Fruit fly (Drosophila melanogaster): Measurements from ENCODE around the gene CG33978.

CG33978 gene

dm6 chr4:210011-210649 lies 34.7 kb upstream of the CG33978 start, which contains the start of gene Crk (continued):
- TF ChIP-seq Hmr (GFP tag; optimal IDR thresholded peaks at IDR 0.05) (no peak), mam (GFP tag; optimal IDR thresholded peaks at IDR 0.05) (peak; percentile 20), CG8290 (GFP tag; optimal IDR thresholded peaks at IDR 0.05) (peak; percentile 69), CG8290 (tag; optimal IDR thresholded peaks at IDR 0.05) (peak; percentile 48 to 89), Dref (GFP tag; IDR thresholded peaks at IDR 0.05) (peak; percentile 88), CG8388 (GFP tag; optimal IDR thresholded peaks at IDR 0.05) (no peak), Hr78 (GFP tag; optimal IDR thresholded peaks at IDR 0.05) (peak in 1 of 2 experiments; percentile 14)

DNA sequence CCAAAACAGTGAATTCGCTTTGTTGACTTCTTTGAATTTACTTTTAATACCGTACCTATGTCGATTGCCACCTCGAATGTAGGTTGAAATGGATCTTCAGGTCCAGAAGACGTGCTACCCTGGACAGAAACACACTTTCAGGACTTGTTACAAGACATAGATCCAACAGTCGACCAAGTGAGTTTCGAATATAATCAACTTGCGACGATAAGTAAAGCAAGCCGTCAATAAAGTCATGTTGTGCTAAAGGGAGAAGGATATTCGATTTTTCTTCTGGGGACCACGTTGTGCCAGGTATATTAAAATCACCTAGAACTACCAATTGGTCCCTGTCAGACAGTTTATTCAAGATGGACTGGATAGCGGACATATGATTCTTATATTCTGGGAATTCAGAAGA lies 31.6 kb upstream of the CG33978 start:
- TF ChIP-seq CG1603 (tag; optimal IDR thresholded peaks at IDR 0.05) (peak; percentile 74), CG1024 (GFP tag; IDR thresholded peaks at IDR 0.05) (peak; percentile 85), ssp (GFP tag; IDR thresholded peaks at IDR 0.05) (peak; percentile 92), Dref (GFP tag; IDR thresholded peaks at IDR 0.05) (peak; percentile 34; the same call in 1 of the 2 replicates), CG17802 (tag; optimal IDR thresholded peaks at IDR 0.05) (peak; percentile 77), CG30020 (tag; optimal IDR thresholded peaks at IDR 0.05) (peak; percentile 74), row (GFP tag; IDR thresholded peaks at IDR 0.05) (peak; percentile 24; the same call in 1 of the 3 replicates), CG7357 (GFP tag; IDR thresholded peaks at IDR 0.05) (peak; percentile 64)

- TF ChIP-seq CG32767 (GFP tag; IDR thresholded peaks at IDR 0.05) (no peak), CG9817 (tag; optimal IDR thresholded peaks at IDR 0.05) (no peak), ttk (GFP tag; IDR thresholded peaks at IDR 0.05) (no peak), CG32772 (GFP tag; IDR thresholded peaks at IDR 0.05) (no peak), HmgD (GFP tag; optimal IDR thresholded peaks at IDR 0.05) (no peak), CG8359 (GFP tag; optimal IDR thresholded peaks at IDR 0.05; ENCODE audit: borderline replicate concordance) (no peak), Tbp (GFP tag; optimal IDR thresholded peaks at IDR 0.05) (no peak), CG7745 (tag; optimal IDR thresholded peaks at IDR 0.05) (no peak), dysf (GFP tag; IDR thresholded peaks at IDR 0.05) (no peak), CG9727 (GFP tag; optimal IDR thresholded peaks at IDR 0.05) (no peak), CG34422 (GFP tag; IDR thresholded peaks at IDR 0.05) (no peak), Spps (tag; optimal IDR thresholded peaks at IDR 0.05) (no peak), chinmo (GFP tag; IDR thresholded peaks at IDR 0.05; ENCODE audit: partially characterized antibody) (no peak), CG4730 (GFP tag; IDR thresholded peaks at IDR 0.05) (no peak), Max (GFP tag; optimal IDR thresholded peaks at IDR 0.05) (no peak), Atf6 (GFP tag; IDR thresholded peaks at IDR 0.05) (no peak), CG8944 (GFP tag; optimal IDR thresholded peaks at IDR 0.05) (no peak), Sin3A (optimal IDR thresholded peaks at IDR 0.05) (no peak), CG8290 (GFP tag; optimal IDR thresholded peaks at IDR 0.05) (peak; percentile 79), CG8290 (tag; optimal IDR thresholded peaks at IDR 0.05) (peak; percentile 47 to 88), Ada2b (GFP tag; IDR thresholded peaks at IDR 0.05) (no peak), Ets97D (GFP tag; optimal IDR thresholded peaks at IDR 0.05) (peak; percentile 76), Dbx (GFP tag; IDR thresholded peaks at IDR 0.05) (no peak), HLH54F (GFP tag; optimal IDR thresholded peaks at IDR 0.05) (no peak), fd64A (GFP tag; optimal IDR thresholded peaks at IDR 0.05) (no peak), abd-A (tag; optimal IDR thresholded peaks at IDR 0.05) (no peak), zen (tag; optimal IDR thresholded peaks at IDR 0.05) (no peak), lilli (GFP tag; optimal IDR thresholded peaks at IDR 0.05) (no peak), H2.0 (GFP tag; IDR thresholded peaks at IDR 0.05) (no peak), onecut (GFP tag; IDR thresholded peaks at IDR 0.05) (peak; percentile 70), Atf-2 (GFP tag; optimal IDR thresholded peaks at IDR 0.05) (no peak), sens-2 (GFP tag; IDR thresholded peaks at IDR 0.05) (no peak), CG2120 (GFP tag; optimal IDR thresholded peaks at IDR 0.05) (no peak), CG18599 (GFP tag; optimal IDR thresholded peaks at IDR 0.05) (no peak), tll (GFP tag; optimal IDR thresholded peaks at IDR 0.05) (peak in 1 of 2 experiments; percentile 43)
Measured at dm6 chr4:205671-206252, 30.3 kb upstream of the CG33978 start, which contains the start of gene CG31998. CG31998 (minus strand) TSS chr4:205945.

Measured in whole organism, embryonic.